Worm (Caenorhabditis elegans): ENCODE measurements around the gene Y73B3A.8.
"Not testable (repeated sequence)": the region's sequence is repeated elsewhere in the genome, so short reads cannot be mapped to it uniquely, and the experiment has no call there.

DNA sequence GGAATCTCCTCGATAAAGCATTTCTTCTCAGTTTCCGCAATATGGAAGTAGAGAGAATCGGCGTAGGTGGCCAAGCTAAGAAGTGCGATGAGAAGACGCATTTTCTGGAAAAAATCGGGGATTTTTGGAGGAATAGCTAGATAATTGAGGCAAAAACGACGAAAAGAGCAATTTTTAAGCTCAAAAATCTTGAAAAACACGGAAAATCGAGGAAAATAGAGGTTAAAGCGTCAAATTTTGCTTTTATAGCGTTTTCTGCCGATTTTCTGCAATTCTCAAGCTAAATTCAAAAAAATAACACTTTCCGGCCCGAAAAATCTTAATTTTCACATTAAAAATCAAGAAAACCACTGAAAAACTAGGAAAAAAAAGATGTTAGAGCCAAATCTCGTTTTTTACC, 22.0 kb upstream of the Y73B3A.8 start, which contains the start of gene tmed-12:
- TF ChIP-seq flt-1 (GFP tag; IDR thresholded peaks at IDR 0.05); T22C8.4 (GFP tag; IDR thresholded peaks at IDR 0.05); cog-1 (tag; optimal IDR thresholded peaks at IDR 0.05); med-1 (GFP tag; optimal IDR thresholded peaks at IDR 0.05; ENCODE audit: insufficient read depth); tab-1 (GFP tag; IDR thresholded peaks at IDR 0.05): not testable (repeated sequence)
